Fruit fly (Drosophila melanogaster) whole organism: Measurements from ENCODE around the gene Eip75B.

Experiments used
- CG8478 ChIP-seq: fragments of >200 bp; optimal IDR thresholded peaks from 2 replicates; lab custom pipeline; 2018; ENCODE audit warnings: inconsistent platforms
- pan ChIP-seq: fragments of >200 bp; optimal IDR thresholded peaks from 2 replicates; lab custom pipeline; 2017
- psq ChIP-seq: fragments of >200 bp; optimal IDR thresholded peaks from 2 replicates; lab custom pipeline; 2017
- usp ChIP-seq: fragments of >200 bp; optimal IDR thresholded peaks from 2 replicates; lab custom pipeline; 2017; ENCODE audit warnings: missing biosample characterization, missing genetic modification characterization, mixed read lengths

- TF ChIP-seq CG8478 (no peak), psq (no peak), usp (no peak), pan (lab: Kevin White, UChicago) (no peak)
Measured at dm6 chr3L:17989199-17989781, 75.2 kb downstream of the Eip75B start.
